Worm (Caenorhabditis elegans): ENCODE data around the gene fip-1.

DNA sequence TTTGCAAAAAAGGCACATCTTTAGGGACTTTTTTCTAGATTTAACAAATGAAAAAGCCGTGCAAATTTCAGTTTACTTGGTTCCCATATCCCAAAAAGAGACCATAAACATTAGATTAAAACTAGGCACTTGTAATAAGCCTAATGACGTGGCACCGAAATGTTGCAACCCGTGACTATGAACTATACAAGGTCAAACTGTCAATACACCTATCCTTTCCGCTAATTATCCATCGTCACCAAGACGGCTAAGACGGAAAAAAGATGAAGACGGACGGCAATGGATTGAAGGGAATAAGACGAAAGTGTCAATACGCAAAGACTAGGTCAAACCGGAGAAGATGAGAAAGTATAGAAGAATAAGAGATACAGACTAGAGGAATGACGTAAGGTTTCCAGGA is 40.6 kb upstream of the fip-1 start:
- TF ChIP-seq W03F9.2 (tag; optimal IDR thresholded peaks at IDR 0.05) (no peak), dao-5 (tag; optimal IDR thresholded peaks at IDR 0.05) (no peak), him-1 (tag; optimal IDR thresholded peaks at IDR 0.05) (no peak)

Data from whole organism, L4/young adult.